Fruit fly (Drosophila melanogaster) whole organism, embryonic: ENCODE results near the gene abs.

Experiments used
- BtbVII ChIP-seq: fragments of 200-800 bp; sonication (Bioruptor generic); optimal IDR thresholded peaks from 3 replicates; lab custom pipeline; 2017; ENCODE audit warnings: missing biosample characterization, mild to moderate bottlenecking, missing genetic modification characterization
- C15 ChIP-seq: fragments of 200-800 bp; sonication (Bioruptor generic); IDR thresholded peaks from 3 replicates; pipeline ENCODE4 v1.3.6; 2022; ENCODE audit warnings: missing biosample characterization, missing genetic modification characterization
- CG11398 ChIP-seq: fragments of 200-800 bp; sonication (Bioruptor generic); optimal IDR thresholded peaks from 2 replicates; lab custom pipeline; 2016; ENCODE audit warnings: missing biosample characterization, missing genetic modification characterization
- CG11723 ChIP-seq: fragments of 200-800 bp; sonication (Bioruptor generic); optimal IDR thresholded peaks from 2 replicates; lab custom pipeline; 2017; ENCODE audit warnings: missing biosample characterization, mild to moderate bottlenecking, missing genetic modification characterization
- CG12236 ChIP-seq: fragments of 200-800 bp; sonication (Bioruptor generic); optimal IDR thresholded peaks from 2 replicates; lab custom pipeline; 2016; ENCODE audit warnings: missing biosample characterization, missing genetic modification characterization
- CG12299 ChIP-seq: fragments of 200-800 bp; sonication (Bioruptor generic); optimal IDR thresholded peaks from 2 replicates; lab custom pipeline; 2018; ENCODE audit warnings: missing biosample characterization, mild to moderate bottlenecking, missing genetic modification characterization
- CG12391 ChIP-seq: fragments of 200-800 bp; sonication (Bioruptor generic); optimal IDR thresholded peaks from 3 replicates; lab custom pipeline; 2018; ENCODE audit warnings: missing biosample characterization, mild to moderate bottlenecking, missing genetic modification characterization, moderate library complexity
- CG12659 ChIP-seq: fragments of 200-800 bp; sonication (Bioruptor generic); optimal IDR thresholded peaks from 3 replicates; lab custom pipeline; 2017; ENCODE audit warnings: mild to moderate bottlenecking, missing biosample characterization, missing genetic modification reagents, missing genetic modification characterization
- CG12942 ChIP-seq: fragments of 200-800 bp; sonication (Bioruptor generic); optimal IDR thresholded peaks from 3 replicates; lab custom pipeline; 2016; ENCODE audit warnings: missing biosample characterization, missing genetic modification characterization
- CG14050 ChIP-seq: fragments of 200-800 bp; sonication (Bioruptor generic); IDR thresholded peaks from 3 replicates; pipeline ENCODE4 v1.3.6; 2022; ENCODE audit warnings: missing biosample characterization, missing genetic modification characterization
- CG14667 ChIP-seq: fragments of 200-800 bp; sonication (Bioruptor generic); IDR thresholded peaks from 2 replicates; pipeline ENCODE4 v1.3.6; 2022; ENCODE audit warnings: missing biosample characterization, missing genetic modification characterization
- CG1602 ChIP-seq: fragments of 200-800 bp; sonication (Bioruptor generic); optimal IDR thresholded peaks from 3 replicates; lab custom pipeline; 2016; ENCODE audit warnings: missing biosample characterization, missing genetic modification characterization
- CG1792 ChIP-seq: fragments of 200-800 bp; sonication (Bioruptor generic); optimal IDR thresholded peaks from 2 replicates; lab custom pipeline; 2016; ENCODE audit warnings: missing biosample characterization, missing genetic modification characterization
- CG18262 ChIP-seq: fragments of 200-800 bp; optimal IDR thresholded peaks from 3 replicates; lab custom pipeline; 2019; ENCODE audit warnings: missing biosample characterization, mild to moderate bottlenecking, missing genetic modification characterization, moderate library complexity
- CG2678 ChIP-seq: fragments of 200-800 bp; sonication (Bioruptor generic); optimal IDR thresholded peaks from 3 replicates; lab custom pipeline; 2019; ENCODE audit warnings: missing biosample characterization, mild to moderate bottlenecking, missing genetic modification characterization, moderate library complexity
- CG3065 ChIP-seq: fragments of 200-800 bp; sonication (Bioruptor generic); optimal IDR thresholded peaks from 2 replicates; lab custom pipeline; 2016; ENCODE audit warnings: missing biosample characterization, missing genetic modification characterization
- CG3995 ChIP-seq: fragments of 200-800 bp; sonication (Bioruptor generic); optimal IDR thresholded peaks from 3 replicates; lab custom pipeline; 2016; ENCODE audit warnings: missing biosample characterization, missing genetic modification characterization
- CG8290 ChIP-seq, 3 experiments: fragments of 200-800 bp; sonication (Bioruptor generic); optimal IDR thresholded peaks; 2 replicates each; lab custom pipeline; 2016 to 2019; ENCODE audit warnings: missing biosample characterization in 3 of 3, missing genetic modification characterization in 3 of 3, mild to moderate bottlenecking in 2 of 3, moderate library complexity in 1 of 3
- CG9437 ChIP-seq: fragments of 200-800 bp; sonication (Bioruptor generic); optimal IDR thresholded peaks from 2 replicates; lab custom pipeline; 2018; ENCODE audit warnings: missing biosample characterization, mild to moderate bottlenecking, missing genetic modification characterization
- Chrac-16 ChIP-seq: fragments of 200-800 bp; sonication (Bioruptor generic); optimal IDR thresholded peaks from 3 replicates; lab custom pipeline; 2016; ENCODE audit warnings: missing biosample characterization, missing genetic modification characterization
- Dip2 ChIP-seq: fragments of 200-800 bp; sonication (Bioruptor generic); IDR thresholded peaks from 2 replicates; pipeline ENCODE4 v1.3.6; 2022; ENCODE audit warnings: missing biosample characterization, missing genetic modification characterization
- Dp ChIP-seq: fragments of 200-800 bp; sonication (Bioruptor generic); optimal IDR thresholded peaks from 2 replicates; lab custom pipeline; 2018; ENCODE audit warnings: missing biosample characterization, mild to moderate bottlenecking, missing genetic modification characterization, moderate library complexity
- Elba2 ChIP-seq: fragments of 200-800 bp; sonication (Bioruptor generic); optimal IDR thresholded peaks from 3 replicates; lab custom pipeline; 2016; ENCODE audit warnings: missing biosample characterization, missing genetic modification characterization
- Ets97D ChIP-seq: fragments of 200-800 bp; sonication (Bioruptor generic); optimal IDR thresholded peaks from 3 replicates; lab custom pipeline; 2016; ENCODE audit warnings: missing biosample characterization, missing genetic modification characterization
- Fer1 ChIP-seq: fragments of 200-800 bp; sonication (Bioruptor generic); optimal IDR thresholded peaks from 2 replicates; lab custom pipeline; 2017; ENCODE audit warnings: missing biosample characterization, mild to moderate bottlenecking, missing genetic modification characterization
- GATAe ChIP-seq: fragments of 200-800 bp; sonication (Bioruptor generic); conservative IDR thresholded peaks from 2 replicates; pipeline ENCODE4 v1.3.6; 2022; ENCODE audit warnings: missing biosample characterization, missing genetic modification characterization
- H2.0 ChIP-seq: fragments of 200-800 bp; sonication (Bioruptor generic); IDR thresholded peaks from 2 replicates; pipeline ENCODE4 v1.3.6; 2022; ENCODE audit warnings: missing biosample characterization, missing genetic modification characterization
- Hmx ChIP-seq: fragments of 200-800 bp; sonication (Bioruptor generic); optimal IDR thresholded peaks from 2 replicates; lab custom pipeline; 2016; ENCODE audit warnings: missing biosample characterization, missing genetic modification characterization
- Nf-YC ChIP-seq: fragments of 200-800 bp; optimal IDR thresholded peaks from 3 replicates; lab custom pipeline; 2019; ENCODE audit warnings: missing biosample characterization, mild to moderate bottlenecking, missing genetic modification characterization, moderate library complexity
- Rfx ChIP-seq: fragments of 200-800 bp; sonication (Bioruptor generic); IDR thresholded peaks from 2 replicates; pipeline ENCODE4 v1.3.6; 2022; ENCODE audit warnings: missing biosample characterization, missing genetic modification characterization
- Sox100B ChIP-seq: fragments of 200-800 bp; sonication (Bioruptor generic); optimal IDR thresholded peaks from 3 replicates; lab custom pipeline; 2018; ENCODE audit warnings: missing biosample characterization, mild to moderate bottlenecking, missing genetic modification characterization
- Sry-β ChIP-seq: fragments of 200-800 bp; sonication (Bioruptor generic); optimal IDR thresholded peaks from 2 replicates; lab custom pipeline; 2018; ENCODE audit warnings: missing biosample characterization, mild to moderate bottlenecking, missing genetic modification characterization, moderate library complexity
- Sry-δ ChIP-seq: fragments of 200-800 bp; sonication (Bioruptor generic); optimal IDR thresholded peaks from 2 replicates; lab custom pipeline; 2016; ENCODE audit warnings: missing biosample characterization, missing genetic modification characterization
- Stat92E ChIP-seq, 3 experiments: fragments of >200 bp in 2 of 3; fragments of 200-800 bp in 1 of 3; sonication (Bioruptor generic) in 1 of 3; optimal IDR thresholded peaks; 2 replicates each; lab custom pipeline; 2017 to 2019; ENCODE audit warnings: missing biosample characterization in 3 of 3, missing genetic modification characterization in 3 of 3, mild to moderate bottlenecking in 1 of 3, moderate library complexity in 1 of 3
- Tbp ChIP-seq: fragments of >200 bp; optimal IDR thresholded peaks from 2 replicates; lab custom pipeline; 2018; ENCODE audit warnings: missing biosample characterization, missing genetic modification characterization
- dpn ChIP-seq, 2 experiments: fragments of 200-800 bp; sonication (Bioruptor generic); optimal IDR thresholded peaks; 3 replicates each; lab custom pipeline; 2016; ENCODE audit warnings: missing biosample characterization in 2 of 2, missing genetic modification characterization in 2 of 2
- ems ChIP-seq: fragments of 200-800 bp; sonication (Bioruptor generic); optimal IDR thresholded peaks from 3 replicates; lab custom pipeline; 2016; ENCODE audit warnings: missing biosample characterization, missing genetic modification characterization
- ewg ChIP-seq: fragments of 200-800 bp; sonication (Bioruptor generic); optimal IDR thresholded peaks from 3 replicates; lab custom pipeline; 2017; ENCODE audit warnings: mild to moderate bottlenecking, missing biosample characterization, missing genetic modification reagents, missing genetic modification characterization
- hb ChIP-seq: fragments of 200-800 bp; sonication (Bioruptor generic); IDR thresholded peaks from 3 replicates; pipeline ENCODE4 v1.3.6; 2022; ENCODE audit warnings: missing biosample characterization, missing genetic modification characterization; ENCODE audit not compliant: partially characterized antibody
- kay ChIP-seq: fragments of 200-800 bp; sonication (Bioruptor generic); optimal IDR thresholded peaks from 2 replicates; lab custom pipeline; 2016; ENCODE audit warnings: missing biosample characterization, missing genetic modification characterization
- lbe ChIP-seq: fragments of 200-800 bp; sonication (Bioruptor generic); optimal IDR thresholded peaks from 2 replicates; lab custom pipeline; 2016; ENCODE audit warnings: missing biosample characterization, mild to moderate bottlenecking, missing genetic modification characterization
- maf-S ChIP-seq: fragments of 200-800 bp; sonication (Bioruptor generic); optimal IDR thresholded peaks from 2 replicates; lab custom pipeline; 2016; ENCODE audit warnings: missing biosample characterization, missing genetic modification characterization
- mirr ChIP-seq: fragments of 200-800 bp; sonication (Bioruptor generic); optimal IDR thresholded peaks from 3 replicates; lab custom pipeline; 2018; ENCODE audit warnings: missing biosample characterization, mild to moderate bottlenecking, missing genetic modification characterization
- ro ChIP-seq: fragments of 200-800 bp; sonication (Bioruptor generic); IDR thresholded peaks from 2 replicates; pipeline ENCODE4 v1.3.6; 2022; ENCODE audit warnings: missing biosample characterization, missing genetic modification characterization
- sd ChIP-seq: fragments of 200-800 bp; sonication (Bioruptor generic); optimal IDR thresholded peaks from 3 replicates; lab custom pipeline; 2018; ENCODE audit warnings: missing biosample characterization, mild to moderate bottlenecking, missing genetic modification characterization, moderate library complexity
- ttk ChIP-seq: fragments of 200-800 bp; sonication (Bioruptor generic); IDR thresholded peaks from 2 replicates; pipeline ENCODE4 v2.1.2; 2022; ENCODE audit warnings: missing biosample characterization, missing genetic modification characterization
- tup ChIP-seq: fragments of 200-800 bp; sonication (Bioruptor generic); optimal IDR thresholded peaks from 2 replicates; lab custom pipeline; 2016; ENCODE audit warnings: missing biosample characterization, mild to moderate bottlenecking, missing genetic modification characterization, moderate library complexity
- usp ChIP-seq: fragments of >200 bp; optimal IDR thresholded peaks from 2 replicates; lab custom pipeline; 2017; ENCODE audit warnings: missing biosample characterization, missing genetic modification characterization
- vvl ChIP-seq: fragments of 200-800 bp; sonication (Bioruptor generic); IDR thresholded peaks from 2 replicates; pipeline ENCODE4 v1.3.6; 2022; ENCODE audit warnings: missing biosample characterization, missing genetic modification characterization
- wdn ChIP-seq: fragments of 200-800 bp; sonication (Bioruptor generic); IDR thresholded peaks from 2 replicates; pipeline ENCODE4 v1.3.6; 2022; ENCODE audit warnings: missing biosample characterization, missing genetic modification characterization

Gene abs

dm6 chr3R:4229137-4229764, 3.6 kb upstream of the abs start, which contains the start of gene DhpD (continued):
- TF ChIP-seq CG12391 (tag; lab: Kevin White, UChicago) (peak; percentile 65), wdn (GFP tag; lab: Robert Waterston, UW) (peak; percentile 60; the same call in 1 of the 2 replicates), Rfx (GFP tag; lab: Robert Waterston, UW) (peak; percentile 92), Ets97D (peak; percentile 54), CG18262 (tag; lab: Kevin White, UChicago) (peak; percentile 68), BtbVII (GFP tag; lab: Kevin White, UChicago) (peak; percentile 64), CG2678 (tag; lab: Kevin White, UChicago) (peak; percentile 87), CG1602 (GFP tag; lab: Kevin White, UChicago) (peak; percentile 53), Sry-δ (GFP tag; lab: Kevin White, UChicago) (no peak), tup (GFP tag; lab: Kevin White, UChicago) (no peak), Elba2 (GFP tag; lab: Kevin White, UChicago) (no peak), Hmx (GFP tag; lab: Kevin White, UChicago) (peak; percentile 50), CG3995 (GFP tag; lab: Kevin White, UChicago) (peak; percentile 94), CG3065 (GFP tag; lab: Kevin White, UChicago) (no peak), CG9437 (GFP tag; lab: Kevin White, UChicago) (peak; percentile 9), Sry-β (GFP tag; lab: Kevin White, UChicago) (no peak), CG14667 (GFP tag; lab: Robert Waterston, UW) (peak; percentile 54), CG12659 (GFP tag; lab: Kevin White, UChicago) (peak; percentile 80), GATAe (GFP tag; lab: Robert Waterston, UW) (no peak; the same call in 1 of the 2 replicates), Dp (peak; percentile 31), CG12299 (tag; lab: Kevin White, UChicago) (peak; percentile 48), C15 (0 out of 3 replicates have a peak, but pooled peaks have one; percentile 21), CG1792 (GFP tag; lab: Kevin White, UChicago) (no peak), lbe (GFP tag; lab: Kevin White, UChicago) (peak; percentile 82), usp (GFP tag; lab: Kevin White, UChicago) (no peak), CG11398 (GFP tag; lab: Kevin White, UChicago) (no peak), maf-S (GFP tag; lab: Kevin White, UChicago) (no peak), ro (no peak), Stat92E (GFP tag; optimal IDR thresholded peaks at IDR 0.05; lab: Kevin White, UChicago) (no peak), Chrac-16 (GFP tag; lab: Kevin White, UChicago) (peak; percentile 60), CG12236 (GFP tag; lab: Kevin White, UChicago) (no peak), dpn (GFP tag; optimal IDR thresholded peaks at IDR 0.05; lab: Kevin White, UChicago) (peak; percentile 55 to 64), sd (tag; lab: Kevin White, UChicago) (no peak), ewg (peak; percentile 27), ems (GFP tag; lab: Kevin White, UChicago) (peak; percentile 29), kay (GFP tag; lab: Kevin White, UChicago) (no peak), Sox100B (GFP tag; lab: Kevin White, UChicago) (no peak), CG14050 (GFP tag; lab: Robert Waterston, UW) (no peak), Dip2 (GFP tag; lab: Robert Waterston, UW) (no peak), Fer1 (GFP tag; lab: Kevin White, UChicago) (peak; percentile 75), ttk (GFP tag; lab: Robert Waterston, UW) (peak; percentile 68), Tbp (no peak), CG11723 (GFP tag; lab: Kevin White, UChicago) (peak; percentile 16), Nf-YC (tag; lab: Kevin White, UChicago) (peak; percentile 61), vvl (peak; percentile 88), CG12942 (GFP tag; lab: Kevin White, UChicago) (peak; percentile 61), mirr (GFP tag; lab: Kevin White, UChicago) (peak; percentile 55), CG8290 (GFP tag; optimal IDR thresholded peaks at IDR 0.05; lab: Kevin White, UChicago) (no peak), CG8290 (tag; optimal IDR thresholded peaks at IDR 0.05; lab: Kevin White, UChicago) (peak in 1 of 2 experiments; percentile 83), H2.0 (peak; percentile 25; the same call in 1 of the 2 replicates), hb (peak; percentile 93)
